Fruit fly (Drosophila melanogaster) ovary, adult (tissue): Measurements from ENCODE around the gene spg.

Experiments
- CG17801 ChIP-seq: fragments of 200-800 bp; optimal IDR thresholded peaks from 2 replicates; lab custom pipeline; 2019; ENCODE audit warnings: missing biosample characterization, mild to moderate bottlenecking, missing genetic modification characterization, moderate library complexity; ENCODE audit not compliant: partially characterized antibody

Gene spg

dm6 chr3R:28844611-28845376 is at the start of gene spg, which contains the start of gene Apc:
Gene spg (plus strand): TSS chr3R:28845270.
Gene Apc (minus strand): TSS chr3R:28844748.
- TF ChIP-seq CG17801: peak; percentile 32

DNA sequence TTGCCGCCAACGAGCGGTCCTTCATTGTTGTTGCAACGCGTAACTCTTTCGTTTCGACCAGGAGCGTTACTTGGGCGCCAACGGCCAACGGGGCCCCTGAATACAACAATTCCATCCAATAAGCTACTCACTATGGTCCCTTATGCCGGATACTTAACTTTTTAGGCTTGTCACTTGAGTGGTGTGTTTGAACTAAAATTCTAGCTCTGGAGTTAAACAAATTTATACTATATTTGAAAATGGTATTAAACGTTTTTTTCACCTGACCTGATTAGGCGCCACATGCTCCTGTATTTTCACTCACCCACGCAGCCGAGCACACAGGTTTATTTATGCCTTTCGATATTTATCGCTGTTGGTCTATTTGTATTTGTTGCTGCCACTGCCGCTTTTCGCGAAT is 39.9 kb upstream of the spg start:
- no peak for TF ChIP-seq CG17801

dm6 chr3R:28806402-28806801 is 38.7 kb upstream of the spg start, which contains the start of gene CheB98a:
Gene CheB98a (plus strand): TSS chr3R:28806702.
- TF ChIP-seq CG17801: no peak

DNA sequence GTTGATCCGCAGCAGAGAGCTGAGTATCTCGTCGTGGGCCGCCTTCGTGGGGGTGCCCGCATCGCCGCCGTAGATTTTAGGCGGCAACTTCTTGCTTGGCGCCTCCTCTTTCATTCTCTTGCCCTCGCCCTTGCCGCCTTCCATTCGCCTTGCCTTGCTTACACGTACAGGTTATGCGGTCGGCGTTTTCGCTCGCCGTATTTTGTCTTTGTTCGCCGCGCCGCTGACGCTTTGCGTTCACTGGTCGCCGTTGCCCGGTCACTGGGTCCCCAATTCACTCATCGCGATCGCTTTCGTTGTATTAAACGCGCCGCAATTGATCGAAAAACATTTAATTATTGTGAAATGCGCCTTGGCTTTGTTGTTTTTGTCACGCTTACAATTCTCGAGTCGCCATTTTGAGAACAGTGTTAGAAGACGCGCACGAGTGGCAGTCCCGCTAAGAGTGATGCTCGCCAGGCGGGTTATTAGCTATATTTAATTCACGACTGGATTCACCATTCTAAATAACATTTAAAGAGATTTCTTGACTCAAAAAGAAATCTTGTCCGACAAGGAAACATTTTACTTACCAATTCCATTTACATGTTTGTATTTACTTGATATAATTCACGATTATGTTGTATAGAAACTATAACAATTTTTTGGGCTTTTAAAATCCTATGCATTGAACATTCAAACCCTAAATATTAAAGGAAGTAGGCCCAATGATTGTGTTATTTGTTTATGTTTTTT is 34.0 kb upstream of the spg start, which contains the start of gene wdn:
Gene wdn, minus strand, starts transcription at position 396 of the 735 bp plus-strand sequence.
- TF ChIP-seq CG17801: no peak

dm6 chr3R:28811677-28812465 is 33.2 kb upstream of the spg start, which contains the start of gene Prp39:
Gene Prp39 (plus strand): TSS chr3R:28812102.
- peak; percentile 20 for TF ChIP-seq CG17801

DNA sequence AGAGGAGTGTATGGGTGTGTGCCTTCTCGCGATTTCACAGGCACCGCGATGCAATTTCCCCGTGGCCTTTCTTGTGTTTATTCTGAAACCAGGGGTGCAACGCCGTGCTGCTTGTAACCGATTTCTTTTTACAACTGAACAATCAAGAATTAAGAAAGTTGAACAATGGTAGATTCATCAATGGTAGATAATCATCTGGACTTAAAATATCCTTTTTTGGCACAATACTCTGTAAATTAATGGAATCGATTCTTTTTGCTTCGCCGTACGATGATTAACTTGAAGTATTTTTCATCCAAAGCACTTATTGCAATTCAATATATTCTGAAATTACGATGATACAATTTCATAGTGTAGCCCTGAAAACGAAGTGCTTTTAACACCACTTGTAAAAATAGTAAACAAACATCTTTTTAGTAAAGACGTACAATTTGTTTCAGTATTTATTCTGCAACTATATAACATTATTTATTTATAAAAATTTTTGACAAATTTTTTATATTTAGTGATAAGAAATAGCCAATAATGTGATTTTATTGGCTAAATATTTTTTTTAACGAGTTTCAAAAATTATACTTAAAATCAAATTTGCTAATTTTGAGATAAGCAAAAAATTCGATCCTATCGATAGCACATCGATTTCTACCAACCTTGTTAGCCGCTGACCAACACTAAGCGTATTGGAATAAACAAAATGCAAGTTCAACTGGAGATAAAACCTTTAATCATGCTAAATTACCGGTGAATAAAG is 25.3 kb upstream of the spg start, which contains the start of the genes CG1523 and CG1647:
Gene CG1523, minus strand, starts transcription at position 114 of the 751 bp plus-strand sequence.
Gene CG1647, plus strand, starts transcription at position 667 of the 751 bp plus-strand sequence.
- peak; percentile 80 for TF ChIP-seq CG17801

DNA sequence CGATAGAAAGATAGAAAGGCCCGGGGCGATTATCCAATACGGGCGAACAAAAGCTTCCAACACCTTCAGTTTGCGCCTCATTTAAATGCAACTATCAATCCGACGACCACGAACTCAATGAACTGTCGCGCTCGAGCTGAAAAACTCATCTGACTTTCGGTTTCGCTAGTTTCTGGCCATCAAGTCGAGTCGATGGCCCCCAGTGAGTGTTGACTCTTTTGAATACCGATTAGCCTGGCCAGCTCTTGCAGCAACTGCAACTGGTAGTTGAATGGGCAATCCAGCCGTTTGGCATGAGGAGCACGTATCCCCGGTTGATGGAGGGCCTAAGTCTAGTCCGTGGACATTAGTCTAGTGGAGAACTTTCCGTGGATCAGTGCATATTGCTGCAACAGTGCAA is 17.8 kb upstream of the spg start:
- TF ChIP-seq CG17801: no peak

DNA sequence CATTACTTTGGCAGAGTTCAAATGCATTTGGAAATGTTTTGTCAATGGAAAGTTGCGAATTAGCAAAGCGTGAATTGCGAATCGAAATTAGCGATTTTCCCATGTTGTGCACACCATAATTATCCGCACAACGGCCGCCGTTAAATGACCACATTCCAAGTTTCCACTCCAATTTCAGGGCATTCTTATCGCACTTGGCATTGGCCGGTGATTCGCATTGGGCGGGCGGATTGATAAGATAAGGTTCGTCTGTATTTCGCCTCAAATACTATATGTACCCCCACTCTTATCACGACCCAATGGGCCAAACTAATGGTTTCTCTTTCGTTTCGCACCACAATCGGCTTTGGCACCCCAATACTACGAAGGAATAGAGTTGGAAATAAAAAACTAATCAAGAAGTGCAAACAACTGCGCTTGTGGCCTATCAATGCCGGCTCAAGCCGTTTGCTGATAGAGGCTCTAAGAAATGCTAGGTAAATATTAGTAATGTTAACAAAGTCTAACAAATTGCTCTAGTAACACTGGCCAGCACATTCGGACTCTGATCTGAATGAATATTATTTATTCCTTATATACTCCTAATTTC is 15.6 kb upstream of the spg start:
- no peak for TF ChIP-seq CG17801

DNA sequence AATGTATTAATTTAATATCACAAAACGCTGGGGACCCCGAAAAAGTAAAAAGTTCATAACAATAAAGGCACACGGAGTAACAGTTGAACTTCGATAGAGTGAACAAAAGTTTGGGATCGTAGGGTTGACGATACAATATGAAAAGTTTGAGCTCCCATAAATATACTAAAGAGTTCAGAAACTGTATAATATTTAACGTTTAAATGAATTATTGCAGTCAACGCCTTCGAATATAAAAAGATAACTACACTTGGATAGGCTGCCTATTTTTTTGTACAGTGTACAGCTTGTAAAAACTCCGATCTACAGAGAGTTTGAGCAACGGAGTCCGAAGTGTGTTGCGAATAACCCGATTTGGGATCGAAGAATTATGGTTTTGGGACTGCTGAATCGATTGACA is 14.3 kb upstream of the spg start:
- TF ChIP-seq CG17801: no peak

DNA sequence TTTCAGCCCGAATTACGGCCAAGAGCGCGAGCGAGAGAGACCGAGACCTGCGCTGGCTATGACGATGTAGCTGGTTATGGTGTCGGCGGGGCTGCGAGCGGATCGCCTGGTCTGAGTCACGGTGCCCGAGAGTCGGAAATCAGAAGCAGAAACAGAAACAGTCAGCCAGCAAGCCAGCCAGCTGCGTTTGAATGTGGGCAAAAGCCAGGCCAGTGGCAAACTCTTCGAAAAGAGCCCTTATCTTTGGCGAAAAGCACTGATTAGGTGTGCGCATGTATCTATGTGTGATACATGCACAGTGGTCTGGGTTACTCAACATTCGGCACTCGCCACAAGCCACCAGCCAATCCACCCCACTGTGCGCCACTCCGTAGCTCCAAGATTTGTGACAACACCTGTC is 13.9 kb upstream of the spg start:
- TF ChIP-seq CG17801: no peak

DNA sequence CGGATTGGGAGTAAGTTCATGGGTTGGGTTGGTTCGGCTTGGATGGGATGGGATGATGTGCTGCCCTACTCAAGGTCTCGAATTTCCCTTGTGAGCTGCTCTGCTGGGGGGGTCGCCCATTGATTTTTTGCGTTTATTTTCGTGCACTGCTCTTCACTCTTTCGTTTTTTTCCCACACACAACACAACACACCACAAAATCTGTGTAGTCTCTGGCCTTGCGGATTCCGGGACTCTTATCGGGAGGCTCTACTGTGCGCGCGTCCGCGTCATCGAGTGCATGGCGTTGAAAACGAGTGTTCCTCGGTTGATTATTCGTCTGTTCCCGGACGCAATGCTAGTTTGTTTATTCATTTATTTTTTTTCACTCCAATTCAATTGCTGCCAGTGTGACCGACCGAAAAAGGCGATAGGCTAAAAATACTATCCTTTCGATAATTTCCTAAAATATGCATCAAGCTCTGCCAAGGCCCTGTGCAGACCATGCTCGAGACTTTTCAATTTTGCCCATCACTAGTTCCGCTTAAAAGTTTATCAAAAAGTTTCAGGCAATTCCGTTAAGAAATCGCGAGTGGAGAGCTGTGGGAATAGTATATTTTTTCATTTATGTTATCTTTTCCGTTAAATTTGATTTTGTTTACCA is 13.3 kb upstream of the spg start, which contains the start of gene WASp:
Gene WASp, minus strand, starts transcription at position 399 of the 642 bp plus-strand sequence.
- TF ChIP-seq CG17801: peak; percentile 31

DNA sequence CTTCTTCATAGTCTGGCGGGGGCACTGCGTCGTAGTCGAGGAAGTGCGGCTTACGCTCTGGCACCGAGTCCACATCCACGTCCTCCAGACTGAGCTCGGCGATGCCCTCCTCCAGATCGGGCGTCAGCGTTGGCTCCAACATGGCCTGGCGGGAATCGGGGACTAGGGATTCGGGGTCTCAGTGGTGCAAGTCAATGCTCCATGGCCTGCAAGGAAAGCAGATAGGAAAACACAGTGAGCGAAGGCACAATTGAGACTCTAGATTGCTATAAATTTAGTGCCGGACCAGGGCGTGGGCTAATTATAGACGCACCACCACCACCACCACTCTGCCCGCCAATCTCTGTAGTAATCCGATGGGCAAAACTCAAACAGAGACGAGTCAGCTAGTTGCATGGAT is 4.5 kb upstream of the spg start:
- no peak for TF ChIP-seq CG17801

dm6 chr3R:28841968-28842367 is 3.1 kb upstream of the spg start:
- TF ChIP-seq CG17801: no peak

DNA sequence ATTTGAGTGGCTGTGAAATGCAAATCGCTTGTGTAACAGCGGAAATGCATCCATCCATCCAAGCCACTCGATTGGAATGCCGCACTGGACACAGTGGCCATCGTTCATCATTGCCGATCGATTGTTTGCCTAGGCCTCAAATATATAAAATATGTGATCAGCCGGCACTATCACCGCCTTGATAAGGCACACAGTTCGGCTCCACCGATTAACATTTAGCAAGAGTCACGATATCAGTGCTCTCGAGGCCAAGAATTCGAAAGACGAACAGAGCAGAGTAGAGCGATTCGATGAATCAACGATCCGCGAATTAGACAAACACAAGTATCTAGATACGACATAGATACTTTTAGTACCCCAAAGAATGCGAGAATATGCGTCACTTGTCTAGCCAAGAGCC is 2.6 kb upstream of the spg start:
- no peak for TF ChIP-seq CG17801
